Worm (Caenorhabditis elegans) whole organism, midembryonic: ENCODE data around the gene F19C7.8.

Experiments
- T22C8.4 ChIP-seq: fragments of 200-800 bp; sonication (Bioruptor generic); IDR thresholded peaks from 2 replicates; pipeline ENCODE4 v1.3.6; 2022; ENCODE audit warnings: missing genetic modification characterization, missing compliant biosample characterization
- cog-1 ChIP-seq: sonication (generic microtip); optimal IDR thresholded peaks from 2 replicates; lab custom pipeline; 2016; ENCODE audit warnings: missing genetic modification characterization, missing compliant biosample characterization
- flt-1 ChIP-seq: fragments of 200-800 bp; sonication (Bioruptor generic); IDR thresholded peaks from 2 replicates; pipeline ENCODE4 v1.3.6; 2022; ENCODE audit warnings: missing genetic modification characterization, missing compliant biosample characterization
- klf-2 ChIP-seq: fragments of 200-800 bp; sonication (Bioruptor generic); conservative IDR thresholded peaks from 2 replicates; pipeline ENCODE4 v1.3.6; 2022; ENCODE audit warnings: missing genetic modification reagents, missing genetic modification characterization, missing compliant biosample characterization
- med-1 ChIP-seq: sonication (generic microtip); optimal IDR thresholded peaks from 2 replicates; lab custom pipeline; 2017; ENCODE audit warnings: missing genetic modification characterization, mild to moderate bottlenecking, missing compliant biosample characterization, antibody characterized with exemption, missing genetic modification reagents; ENCODE audit not compliant: insufficient read depth
- ref-1 ChIP-seq: fragments of 200-800 bp; sonication (Bioruptor generic); conservative IDR thresholded peaks from 2 replicates; pipeline ENCODE4 v1.3.6; 2022; ENCODE audit warnings: missing genetic modification reagents, missing genetic modification characterization, missing compliant biosample characterization
- tab-1 ChIP-seq: fragments of 200-800 bp; sonication (Bioruptor generic); IDR thresholded peaks from 2 replicates; pipeline ENCODE4 v1.3.6; 2022; ENCODE audit warnings: missing genetic modification characterization, missing compliant biosample characterization
- ztf-23 ChIP-seq: fragments of 200-800 bp; sonication (Bioruptor generic); IDR thresholded peaks from 2 replicates; pipeline ENCODE4 v1.3.6; 2022; ENCODE audit warnings: missing genetic modification reagents, missing genetic modification characterization, missing compliant biosample characterization
- ztf-29 ChIP-seq: fragments of 200-800 bp; sonication (Bioruptor generic); IDR thresholded peaks from 2 replicates; pipeline ENCODE4 v1.3.6; 2022; ENCODE audit warnings: missing genetic modification reagents, missing genetic modification characterization, missing compliant biosample characterization

Gene F19C7.8

DNA sequence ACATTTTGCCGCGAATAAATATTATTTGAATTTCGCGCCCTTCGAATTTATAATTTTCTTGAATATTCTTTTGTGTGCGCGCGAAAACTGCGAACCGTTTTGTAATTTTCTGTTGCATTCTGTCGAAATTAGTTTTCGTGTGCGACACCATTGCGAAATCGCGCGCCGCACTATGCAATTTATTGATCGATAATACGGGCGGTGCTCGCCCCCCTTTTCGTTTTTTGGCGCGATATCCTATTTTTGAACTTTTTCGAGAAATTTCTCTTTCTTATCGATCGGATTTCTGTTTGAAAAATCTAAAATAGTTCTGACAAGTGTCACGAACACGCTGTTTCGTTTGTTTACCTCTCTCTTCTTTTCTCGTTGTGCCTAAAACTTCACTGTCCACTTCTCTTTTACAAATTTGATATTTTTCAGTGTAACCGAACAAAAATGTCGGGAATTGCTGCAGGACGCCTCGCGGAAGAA is 12.8 kb upstream of the F19C7.8 start, which contains the start of gene ubc-9:
ubc-9 (plus strand) TSS at position 421 of the 471 bp plus-strand sequence.
- TF ChIP-seq klf-2 (GFP tag; lab: Robert Waterston, UW): no peak
- no peak for TF ChIP-seq med-1 (GFP tag; lab: Kevin White, UChicago)
- peak; percentile 58; the same call in 1 of the 2 replicates for TF ChIP-seq flt-1
- no peak for TF ChIP-seq ref-1 (GFP tag; lab: Robert Waterston, UW)
- peak; percentile 99 for TF ChIP-seq T22C8.4 (GFP tag; lab: Robert Waterston, UW)
- no peak for TF ChIP-seq ztf-29 (GFP tag; lab: Robert Waterston, UW)
- no peak for TF ChIP-seq cog-1 (tag; lab: Kevin White, UChicago)
- 0 out of 2 replicates have a peak, but pooled peaks have one; percentile 55 for TF ChIP-seq tab-1
- TF ChIP-seq ztf-23 (GFP tag; lab: Robert Waterston, UW): 0 out of 2 replicates have a peak, but pooled peaks have one; percentile 45

DNA sequence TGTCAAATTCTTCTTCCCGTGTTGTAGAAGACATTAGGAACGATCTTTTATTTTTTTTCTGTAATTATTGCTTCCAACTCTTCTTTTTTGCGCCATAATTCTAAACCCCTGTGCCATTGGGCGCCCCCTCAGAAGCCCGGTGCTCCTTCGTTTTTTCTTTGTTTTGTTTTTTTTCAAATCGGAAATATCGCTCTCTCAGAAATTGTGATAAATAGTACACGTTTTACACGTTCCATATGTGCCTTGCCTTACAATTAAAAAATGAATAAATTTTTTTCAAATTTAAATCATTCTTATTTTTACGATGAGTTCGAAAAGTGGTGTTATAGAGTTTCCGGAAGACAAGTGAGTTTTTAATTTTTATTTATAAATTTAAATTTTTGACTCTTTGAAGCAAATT is 11.6 kb upstream of the F19C7.8 start, which contains the start of gene F29B9.7:
F29B9.7 (plus strand) TSS at position 301 of the 400 bp plus-strand sequence.
- TF ChIP-seq klf-2 (GFP tag; lab: Robert Waterston, UW) (no peak), tab-1 (no peak), cog-1 (tag; lab: Kevin White, UChicago) (no peak), T22C8.4 (GFP tag; lab: Robert Waterston, UW) (no peak), ztf-29 (GFP tag; lab: Robert Waterston, UW) (no peak), med-1 (GFP tag; lab: Kevin White, UChicago) (no peak), ztf-23 (GFP tag; lab: Robert Waterston, UW) (no peak), flt-1 (no peak), ref-1 (GFP tag; lab: Robert Waterston, UW) (no peak)

DNA sequence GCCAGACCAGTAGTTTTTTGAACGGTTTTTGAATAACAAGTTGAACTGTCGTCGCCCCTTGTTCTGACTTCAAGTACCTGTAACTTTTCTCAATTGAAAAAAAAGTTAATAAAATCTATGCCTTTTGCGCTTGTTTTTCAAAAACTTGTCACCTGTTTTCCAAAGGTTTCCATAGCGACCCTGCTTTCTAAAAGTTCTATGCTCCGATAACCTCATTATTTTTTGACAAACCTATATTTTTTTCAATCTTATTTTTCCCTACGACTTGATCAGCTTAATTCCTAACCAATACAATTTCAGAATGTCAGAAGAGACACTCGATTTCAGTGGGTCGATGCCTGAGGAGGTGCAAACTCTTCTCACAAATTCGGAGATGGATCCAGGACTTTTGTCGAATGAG is 9.5 kb upstream of the F19C7.8 start, which contains the start of gene F29B9.8:
F29B9.8 (plus strand) TSS at position 301 of the 400 bp plus-strand sequence.
- TF ChIP-seq klf-2 (GFP tag; lab: Robert Waterston, UW) (no peak), med-1 (GFP tag; lab: Kevin White, UChicago) (no peak), ztf-29 (GFP tag; lab: Robert Waterston, UW) (no peak), tab-1 (no peak), T22C8.4 (GFP tag; lab: Robert Waterston, UW) (no peak), ref-1 (GFP tag; lab: Robert Waterston, UW) (no peak), flt-1 (no peak), ztf-23 (GFP tag; lab: Robert Waterston, UW) (no peak), cog-1 (tag; lab: Kevin White, UChicago) (no peak)

DNA sequence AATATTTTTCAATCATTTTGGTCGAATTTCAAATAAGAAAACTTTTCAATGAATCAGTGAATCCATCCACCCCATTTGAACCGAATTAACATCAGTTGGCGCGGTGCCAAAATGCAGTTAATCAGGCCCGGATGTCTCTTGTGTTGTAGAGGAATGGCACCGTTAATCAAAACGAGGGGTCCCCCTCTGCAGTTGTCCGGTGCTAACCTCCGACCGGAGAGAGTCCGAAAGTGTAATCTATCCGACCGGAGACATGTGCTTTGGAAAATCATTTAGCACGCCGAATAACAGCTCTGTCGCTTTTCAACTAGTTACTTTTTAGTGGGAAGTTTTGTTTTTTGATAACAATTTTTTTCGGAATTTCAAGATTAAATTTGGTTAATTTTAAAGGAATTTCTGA is 7.3 kb upstream of the F19C7.8 start:
- TF ChIP-seq ztf-29 (GFP tag; lab: Robert Waterston, UW) (no peak), T22C8.4 (GFP tag; lab: Robert Waterston, UW) (no peak), cog-1 (tag; lab: Kevin White, UChicago) (no peak), flt-1 (no peak), med-1 (GFP tag; lab: Kevin White, UChicago) (no peak), ztf-23 (GFP tag; lab: Robert Waterston, UW) (no peak), klf-2 (GFP tag; lab: Robert Waterston, UW) (no peak), tab-1 (no peak), ref-1 (GFP tag; lab: Robert Waterston, UW) (no peak)

ce11 chrIV:4643577-4643976 is 5.7 kb upstream of the F19C7.8 start:
- TF ChIP-seq cog-1 (tag; lab: Kevin White, UChicago) (no peak), flt-1 (no peak), ztf-29 (GFP tag; lab: Robert Waterston, UW) (peak; percentile 68; the same call in 1 of the 2 replicates), ref-1 (GFP tag; lab: Robert Waterston, UW) (0 out of 2 replicates have a peak, but pooled peaks have one; percentile 27)

DNA sequence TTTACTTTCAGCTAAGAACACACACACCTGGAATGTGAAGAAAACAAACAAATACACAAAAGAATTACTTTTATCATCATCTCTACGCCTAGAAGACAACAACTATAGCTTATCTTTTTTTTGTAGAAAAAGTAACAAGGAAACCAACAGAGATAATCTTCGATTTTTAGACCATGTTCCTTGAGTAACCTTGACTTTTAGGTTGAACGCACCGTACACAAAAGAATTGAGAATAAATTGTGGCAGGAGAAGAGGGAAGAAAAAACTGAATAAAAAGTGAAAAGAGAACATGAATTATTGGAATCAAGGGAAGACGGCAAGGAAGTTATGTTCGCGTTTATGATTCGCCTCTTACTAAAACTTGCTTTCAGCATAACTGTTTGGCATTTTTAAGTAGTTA is 3.0 kb upstream of the F19C7.8 start:
- TF ChIP-seq ztf-23 (GFP tag; lab: Robert Waterston, UW): no peak
- no peak for TF ChIP-seq klf-2 (GFP tag; lab: Robert Waterston, UW)
- TF ChIP-seq ztf-29 (GFP tag; lab: Robert Waterston, UW): no peak
- no peak for TF ChIP-seq cog-1 (tag; lab: Kevin White, UChicago)
- no peak for TF ChIP-seq tab-1
- no peak for TF ChIP-seq ref-1 (GFP tag; lab: Robert Waterston, UW)
- no peak for TF ChIP-seq flt-1

- TF ChIP-seq cog-1 (tag; lab: Kevin White, UChicago): no peak
- no peak for TF ChIP-seq flt-1
- no peak for TF ChIP-seq ztf-29 (GFP tag; lab: Robert Waterston, UW)
- no peak for TF ChIP-seq med-1 (GFP tag; lab: Kevin White, UChicago)
Measured at ce11 chrIV:4639352-4639751, 1.5 kb upstream of the F19C7.8 start.

- TF ChIP-seq ref-1 (GFP tag; lab: Robert Waterston, UW): no peak
- TF ChIP-seq med-1 (GFP tag; lab: Kevin White, UChicago): no peak
- TF ChIP-seq klf-2 (GFP tag; lab: Robert Waterston, UW): no peak
- no peak for TF ChIP-seq T22C8.4 (GFP tag; lab: Robert Waterston, UW)
Measured at ce11 chrIV:4636001-4636400, 1.9 kb downstream of the F19C7.8 start, which contains the start of gene R105.5. R105.5 (plus strand) TSS chrIV:4636301.

DNA sequence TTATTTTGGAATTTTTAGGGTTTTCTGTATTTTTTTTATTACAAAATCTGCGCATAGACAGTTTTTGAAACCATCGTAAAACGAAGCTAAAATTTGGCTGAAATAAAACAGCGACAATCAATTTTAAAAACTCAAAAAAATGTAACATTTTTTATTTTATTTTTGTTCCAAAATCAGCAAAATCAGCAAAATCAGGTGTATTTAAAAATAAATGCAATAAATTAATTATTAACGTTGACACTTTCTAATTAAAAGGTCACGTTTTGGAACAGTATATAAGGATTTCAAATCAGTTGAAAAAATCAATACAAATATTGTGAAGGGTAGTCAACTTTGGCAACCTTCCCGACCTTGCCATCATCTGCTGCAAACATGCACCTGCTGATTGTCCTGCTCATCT is 4.5 kb downstream of the F19C7.8 start, which contains the start of gene R105.1:
R105.1 (plus strand) TSS at position 301 of the 400 bp plus-strand sequence.
- TF ChIP-seq tab-1: no peak
- TF ChIP-seq flt-1: no peak
- TF ChIP-seq ref-1 (GFP tag; lab: Robert Waterston, UW): no peak
- TF ChIP-seq ztf-29 (GFP tag; lab: Robert Waterston, UW): no peak
- no peak for TF ChIP-seq T22C8.4 (GFP tag; lab: Robert Waterston, UW)
- no peak for TF ChIP-seq ztf-23 (GFP tag; lab: Robert Waterston, UW)
- TF ChIP-seq klf-2 (GFP tag; lab: Robert Waterston, UW): no peak
- no peak for TF ChIP-seq cog-1 (tag; lab: Kevin White, UChicago)
- no peak for TF ChIP-seq med-1 (GFP tag; lab: Kevin White, UChicago)
